Worm (Caenorhabditis elegans): ENCODE results near the gene swsn-3.

ce11 chrIII:2780793-2781192 is 12.3 kb upstream of the swsn-3 start, which contains the start of gene Y71H2AM.6:
- TF ChIP-seq ztf-25 (GFP tag; IDR thresholded peaks at IDR 0.05) (no peak), nhr-120 (GFP tag; IDR thresholded peaks at IDR 0.05) (no peak), Y67H2A.10 (GFP tag; conservative IDR thresholded peaks at IDR 0.05) (no peak), ama-1 (optimal IDR thresholded peaks at IDR 0.05) (no peak), ama-1 (GFP tag; optimal IDR thresholded peaks at IDR 0.05) (no peak), Y95B8A.8 (GFP tag; IDR thresholded peaks at IDR 0.05) (no peak), cebp-2 (GFP tag; IDR thresholded peaks at IDR 0.05) (no peak), C06A6.2 (GFP tag; conservative IDR thresholded peaks at IDR 0.05) (no peak), F49E8.2 (tag; optimal IDR thresholded peaks at IDR 0.05; ENCODE audit: insufficient read depth) (no peak), F33H1.4 (GFP tag; IDR thresholded peaks at IDR 0.05) (peak; percentile 48)

Measured in whole organism, young adult.